Worm (Caenorhabditis elegans) whole organism, mixed stage, embryonic: ENCODE results near the gene nsph-4.3.

Experiments
- bed-3 ChIP-seq: fragments of 200-800 bp; sonication (Bioruptor generic); optimal IDR thresholded peaks from 3 replicates; lab custom pipeline; 2018; ENCODE audit warnings: mild to moderate bottlenecking, missing genetic modification characterization, moderate library complexity, missing compliant biosample characterization
- ces-1 ChIP-seq: fragments of 150-350 bp; optimal IDR thresholded peaks from 2 replicates; lab custom pipeline; 2014; ENCODE audit warnings: missing biosample characterization, missing genetic modification reagents, missing genetic modification characterization
- elt-1 ChIP-seq: sonication (generic microtip); optimal IDR thresholded peaks from 2 replicates; lab custom pipeline; 2017; ENCODE audit warnings: missing genetic modification characterization, mild to moderate bottlenecking, missing compliant biosample characterization, antibody characterized with exemption, moderate library complexity, borderline replicate concordance; ENCODE audit not compliant: insufficient read depth
- hlh-1 ChIP-seq: fragments of 150-350 bp; optimal IDR thresholded peaks from 2 replicates; lab custom pipeline; 2014; ENCODE audit warnings: missing biosample characterization, missing genetic modification reagents, missing genetic modification characterization
- nhr-2 ChIP-seq: fragments of 150-350 bp; optimal IDR thresholded peaks from 2 replicates; lab custom pipeline; 2014; ENCODE audit warnings: missing biosample characterization, missing genetic modification characterization
- nhr-237 ChIP-seq: fragments of 150-350 bp; optimal IDR thresholded peaks from 2 replicates; lab custom pipeline; 2014; ENCODE audit warnings: missing biosample characterization, missing genetic modification characterization
- nhr-28 ChIP-seq: fragments of 150-350 bp; optimal IDR thresholded peaks from 2 replicates; lab custom pipeline; 2014; ENCODE audit warnings: missing biosample characterization, missing genetic modification characterization
- snpc-4 ChIP-seq: fragments of 150-350 bp; optimal IDR thresholded peaks from 2 replicates; lab custom pipeline; 2014; ENCODE audit warnings: missing biosample characterization, missing genetic modification characterization
- unc-120 ChIP-seq: sonication (generic microtip); optimal IDR thresholded peaks from 2 replicates; lab custom pipeline; 2017; ENCODE audit warnings: missing genetic modification characterization, missing compliant biosample characterization; ENCODE audit not compliant: poor library complexity, severe bottlenecking
- unc-39 ChIP-seq: fragments of 150-350 bp; optimal IDR thresholded peaks from 2 replicates; lab custom pipeline; 2014; ENCODE audit warnings: missing biosample characterization, missing genetic modification characterization
- unc-62 ChIP-seq: fragments of 150-350 bp; optimal IDR thresholded peaks from 2 replicates; lab custom pipeline; 2014; ENCODE audit warnings: missing biosample characterization, missing genetic modification reagents, missing genetic modification characterization

ce11 chrIII:7593285-7593928 lies 15.7 kb downstream of the nsph-4.3 start, which contains the start of gene R13A5.11:
- no peak for TF ChIP-seq hlh-1 (tag; lab: Kevin White, UChicago)
- no peak for TF ChIP-seq nhr-2 (tag; lab: Kevin White, UChicago)
- TF ChIP-seq unc-39 (tag; lab: Kevin White, UChicago), result no peak
- TF ChIP-seq ces-1 (GFP tag; lab: Kevin White, UChicago), result no peak
- TF ChIP-seq snpc-4 (tag; lab: Kevin White, UChicago), result no peak
- no peak for TF ChIP-seq nhr-28 (tag; lab: Kevin White, UChicago)
- TF ChIP-seq unc-62 (GFP tag; lab: Kevin White, UChicago), result no peak
- TF ChIP-seq nhr-237 (tag; lab: Kevin White, UChicago), result no peak
- no peak for TF ChIP-seq unc-120
- TF ChIP-seq bed-3 (GFP tag; lab: Kevin White, UChicago), result no peak
- TF ChIP-seq elt-1, result no peak
